Fruit fly (Drosophila melanogaster) whole organism, embryonic: ENCODE results near the gene Trs20.

Experiments
- Abd-B ChIP-seq: fragments of 200-800 bp; sonication (Bioruptor generic); optimal IDR thresholded peaks from 2 replicates; lab custom pipeline; 2018; ENCODE audit warnings: missing biosample characterization, mild to moderate bottlenecking, missing genetic modification characterization, moderate library complexity
- Blimp-1 ChIP-seq: fragments of 200-800 bp; sonication (Bioruptor generic); optimal IDR thresholded peaks from 3 replicates; lab custom pipeline; 2018; ENCODE audit warnings: missing biosample characterization, missing genetic modification characterization, mild to moderate bottlenecking, moderate library complexity, missing genetic modification reagents
- CG1024 ChIP-seq: fragments of 200-800 bp; sonication (Bioruptor generic); IDR thresholded peaks from 2 replicates; pipeline ENCODE4 v1.3.6; 2022; ENCODE audit warnings: missing biosample characterization, missing genetic modification characterization
- CG11247 ChIP-seq: fragments of 200-800 bp; sonication (Bioruptor generic); IDR thresholded peaks from 2 replicates; pipeline ENCODE4 v1.3.6; 2022; ENCODE audit warnings: missing biosample characterization, missing genetic modification characterization
- CG12219 ChIP-seq: fragments of 200-800 bp; sonication (Bioruptor generic); optimal IDR thresholded peaks from 3 replicates; lab custom pipeline; 2018; ENCODE audit warnings: missing biosample characterization, mild to moderate bottlenecking, missing genetic modification characterization
- CG13624 ChIP-seq: fragments of 200-800 bp; sonication (Bioruptor generic); optimal IDR thresholded peaks from 2 replicates; lab custom pipeline; 2016; ENCODE audit warnings: missing biosample characterization, missing genetic modification characterization
- CG14965 ChIP-seq: fragments of 200-800 bp; sonication (Bioruptor generic); optimal IDR thresholded peaks from 2 replicates; lab custom pipeline; 2016; ENCODE audit warnings: missing biosample characterization, missing genetic modification characterization, borderline replicate concordance
- CG15011 ChIP-seq: fragments of 200-800 bp; sonication (Bioruptor generic); optimal IDR thresholded peaks from 3 replicates; lab custom pipeline; 2018; ENCODE audit warnings: missing biosample characterization, mild to moderate bottlenecking, missing genetic modification characterization
- CG16815 ChIP-seq: fragments of 200-800 bp; sonication (Bioruptor generic); optimal IDR thresholded peaks from 3 replicates; lab custom pipeline; 2017; ENCODE audit warnings: missing biosample characterization, mild to moderate bottlenecking, missing genetic modification characterization
- CG18764 ChIP-seq: fragments of 200-800 bp; sonication (Bioruptor generic); optimal IDR thresholded peaks from 3 replicates; lab custom pipeline; 2016; ENCODE audit warnings: missing biosample characterization, missing genetic modification characterization
- CG2129 ChIP-seq: fragments of 200-800 bp; sonication (Bioruptor generic); IDR thresholded peaks from 2 replicates; pipeline ENCODE4 v1.3.6; 2022; ENCODE audit warnings: missing biosample characterization, missing genetic modification characterization; ENCODE audit not compliant: partially characterized antibody
- CG33557 ChIP-seq: fragments of 200-800 bp; sonication (Bioruptor generic); optimal IDR thresholded peaks from 2 replicates; lab custom pipeline; 2019; ENCODE audit warnings: missing biosample characterization, mild to moderate bottlenecking, missing genetic modification characterization, moderate library complexity
- CG34376 ChIP-seq: fragments of 200-800 bp; sonication (Bioruptor generic); optimal IDR thresholded peaks from 2 replicates; lab custom pipeline; 2018; ENCODE audit warnings: missing biosample characterization, mild to moderate bottlenecking, missing genetic modification characterization
- CG6791 ChIP-seq: fragments of 200-800 bp; sonication (Bioruptor generic); IDR thresholded peaks from 3 replicates; pipeline ENCODE4 v1.3.6; 2022; ENCODE audit warnings: missing biosample characterization, missing genetic modification characterization; ENCODE audit not compliant: partially characterized antibody
- CG6854 ChIP-seq: fragments of 200-800 bp; sonication (Bioruptor generic); optimal IDR thresholded peaks from 3 replicates; lab custom pipeline; 2017; ENCODE audit warnings: missing biosample characterization, mild to moderate bottlenecking, missing genetic modification characterization
- CG7271 ChIP-seq: fragments of 200-800 bp; sonication (Bioruptor generic); optimal IDR thresholded peaks from 2 replicates; lab custom pipeline; 2018; ENCODE audit warnings: missing biosample characterization, mild to moderate bottlenecking, missing genetic modification characterization, moderate library complexity
- CG7357 ChIP-seq: fragments of 200-800 bp; sonication (Bioruptor generic); IDR thresholded peaks from 3 replicates; pipeline ENCODE4 v1.3.6; 2022; ENCODE audit warnings: missing biosample characterization, missing genetic modification characterization
- CG9215 ChIP-seq: fragments of 200-800 bp; sonication (Bioruptor generic); IDR thresholded peaks from 2 replicates; pipeline ENCODE4 v1.3.6; 2022; ENCODE audit warnings: missing biosample characterization, missing genetic modification characterization
- CG9727 ChIP-seq: fragments of 200-800 bp; sonication (Bioruptor generic); optimal IDR thresholded peaks from 3 replicates; lab custom pipeline; 2017; ENCODE audit warnings: missing biosample characterization, mild to moderate bottlenecking, missing genetic modification characterization
- Dad ChIP-seq: fragments of 200-800 bp; sonication (Bioruptor generic); optimal IDR thresholded peaks from 3 replicates; lab custom pipeline; 2016; ENCODE audit warnings: missing biosample characterization, missing genetic modification characterization
- Eip74EF ChIP-seq, 2 experiments: fragments of 200-800 bp in 1 of 2; fragments of >200 bp in 1 of 2; sonication (Bioruptor generic) in 1 of 2; optimal IDR thresholded peaks; 2 replicates each; lab custom pipeline; 2017 to 2019; ENCODE audit warnings: missing biosample characterization in 2 of 2, missing genetic modification characterization in 2 of 2, mild to moderate bottlenecking in 1 of 2, moderate library complexity in 1 of 2
- Fer2 ChIP-seq: fragments of 200-800 bp; sonication (Bioruptor generic); optimal IDR thresholded peaks from 2 replicates; lab custom pipeline; 2018; ENCODE audit warnings: missing biosample characterization, mild to moderate bottlenecking, missing genetic modification characterization, moderate library complexity
- HLH3B ChIP-seq: fragments of 200-800 bp; sonication (Bioruptor generic); IDR thresholded peaks from 2 replicates; pipeline ENCODE4 v1.3.6; 2022; ENCODE audit warnings: missing biosample characterization, missing genetic modification characterization
- HmgD ChIP-seq: fragments of 200-800 bp; sonication (Bioruptor generic); optimal IDR thresholded peaks from 3 replicates; lab custom pipeline; 2016; ENCODE audit warnings: missing biosample characterization, missing genetic modification characterization
- NC2α ChIP-seq: fragments of 200-800 bp; sonication (Bioruptor generic); optimal IDR thresholded peaks from 2 replicates; lab custom pipeline; 2016; ENCODE audit warnings: missing biosample characterization, missing genetic modification characterization
- Nf-YA ChIP-seq: fragments of 200-800 bp; sonication (Bioruptor generic); IDR thresholded peaks from 2 replicates; pipeline ENCODE4 v1.3.6; 2022; ENCODE audit warnings: missing biosample characterization, missing genetic modification characterization
- Optix ChIP-seq: fragments of 200-800 bp; sonication (Bioruptor generic); IDR thresholded peaks from 3 replicates; pipeline ENCODE4 v1.3.6; 2022; ENCODE audit warnings: missing biosample characterization, missing genetic modification characterization
- Ravus ChIP-seq: fragments of 200-800 bp; sonication (Bioruptor generic); IDR thresholded peaks from 2 replicates; pipeline ENCODE4 v1.3.6; 2022; ENCODE audit warnings: missing biosample characterization, missing genetic modification characterization
- Side ChIP-seq: fragments of 200-800 bp; sonication (Bioruptor generic); optimal IDR thresholded peaks from 2 replicates; lab custom pipeline; 2016; ENCODE audit warnings: missing biosample characterization, missing genetic modification characterization
- ash1 ChIP-seq: fragments of 200-800 bp; sonication (Bioruptor generic); optimal IDR thresholded peaks from 2 replicates; lab custom pipeline; 2018; ENCODE audit warnings: missing biosample characterization, mild to moderate bottlenecking, missing genetic modification characterization
- bigmax ChIP-seq: fragments of 200-800 bp; sonication (Bioruptor generic); optimal IDR thresholded peaks from 2 replicates; lab custom pipeline; 2018; ENCODE audit warnings: missing biosample characterization, mild to moderate bottlenecking, missing genetic modification characterization
- br ChIP-seq: fragments of >200 bp; optimal IDR thresholded peaks from 2 replicates; lab custom pipeline; 2017
- btn ChIP-seq: fragments of 200-800 bp; sonication (Bioruptor generic); optimal IDR thresholded peaks from 2 replicates; lab custom pipeline; 2016; ENCODE audit warnings: missing biosample characterization, missing genetic modification characterization
- crp ChIP-seq, 2 experiments: fragments of 200-800 bp; sonication (Bioruptor generic); optimal IDR thresholded peaks; 2 replicates in 1 of 2; 3 replicates in 1 of 2; lab custom pipeline; 2017; ENCODE audit warnings: missing biosample characterization in 2 of 2, missing genetic modification characterization in 2 of 2, mild to moderate bottlenecking in 1 of 2, moderate library complexity in 1 of 2
- dan ChIP-seq: fragments of 200-800 bp; sonication (Bioruptor generic); IDR thresholded peaks from 2 replicates; pipeline ENCODE4 v1.3.6; 2022; ENCODE audit warnings: missing biosample characterization, missing genetic modification characterization
- dati ChIP-seq: fragments of 200-800 bp; sonication (Bioruptor generic); IDR thresholded peaks from 2 replicates; pipeline ENCODE4 v1.3.6; 2022; ENCODE audit warnings: missing biosample characterization, missing genetic modification characterization
- disco-r ChIP-seq: fragments of 200-800 bp; sonication (Bioruptor generic); optimal IDR thresholded peaks from 2 replicates; lab custom pipeline; 2016; ENCODE audit warnings: missing biosample characterization, missing genetic modification characterization
- fd3F ChIP-seq: fragments of 200-800 bp; sonication (Bioruptor generic); optimal IDR thresholded peaks from 2 replicates; lab custom pipeline; 2018; ENCODE audit warnings: missing biosample characterization, mild to moderate bottlenecking, missing genetic modification characterization, moderate library complexity
- hbn ChIP-seq: fragments of 200-800 bp; sonication (Bioruptor generic); IDR thresholded peaks from 2 replicates; pipeline ENCODE4 v1.3.6; 2022; ENCODE audit warnings: missing biosample characterization, missing genetic modification characterization; ENCODE audit not compliant: partially characterized antibody
- insv ChIP-seq, 2 experiments: fragments of 200-800 bp; sonication (Bioruptor generic); optimal IDR thresholded peaks; 3 replicates each; lab custom pipeline; 2016 to 2018; ENCODE audit warnings: missing biosample characterization in 2 of 2, missing genetic modification characterization in 2 of 2
- lab ChIP-seq: fragments of 200-800 bp; sonication (Bioruptor generic); optimal IDR thresholded peaks from 3 replicates; lab custom pipeline; 2017; ENCODE audit warnings: missing biosample characterization, missing genetic modification characterization, mild to moderate bottlenecking, moderate library complexity, missing genetic modification reagents
- lov ChIP-seq, 2 experiments: fragments of 200-800 bp in 1 of 2; fragments of >200 bp in 1 of 2; sonication (Bioruptor generic) in 1 of 2; IDR thresholded peaks in 1 of 2; optimal IDR thresholded peaks in 1 of 2; 2 replicates in 1 of 2; 3 replicates in 1 of 2; pipeline versions ENCODE4 v1.3.6 to Lab custom; 2017 to 2022; ENCODE audit warnings: missing biosample characterization in 1 of 2, missing genetic modification characterization in 1 of 2
- oc ChIP-seq: fragments of 200-800 bp; sonication (Bioruptor generic); optimal IDR thresholded peaks from 2 replicates; lab custom pipeline; 2018; ENCODE audit warnings: missing biosample characterization, mild to moderate bottlenecking, missing genetic modification characterization, moderate library complexity
- onecut ChIP-seq: fragments of 200-800 bp; sonication (Bioruptor generic); IDR thresholded peaks from 2 replicates; pipeline ENCODE4 v1.3.6; 2022; ENCODE audit warnings: missing biosample characterization, missing genetic modification characterization
- pros ChIP-seq: fragments of 200-800 bp; sonication (Bioruptor generic); optimal IDR thresholded peaks from 3 replicates; lab custom pipeline; 2019; ENCODE audit warnings: missing biosample characterization, mild to moderate bottlenecking, missing genetic modification characterization, moderate library complexity
- ranshi ChIP-seq: fragments of 200-800 bp; sonication (Bioruptor generic); IDR thresholded peaks from 2 replicates; pipeline ENCODE4 v1.3.6; 2022; ENCODE audit warnings: missing biosample characterization, missing genetic modification characterization
- sd ChIP-seq: fragments of 200-800 bp; sonication (Bioruptor generic); optimal IDR thresholded peaks from 3 replicates; lab custom pipeline; 2018; ENCODE audit warnings: missing biosample characterization, mild to moderate bottlenecking, missing genetic modification characterization, moderate library complexity
- stc ChIP-seq: fragments of 200-800 bp; sonication (Bioruptor generic); IDR thresholded peaks from 2 replicates; pipeline ENCODE4 v1.3.6; 2022; ENCODE audit warnings: missing biosample characterization, missing genetic modification characterization
- wdn ChIP-seq: fragments of 200-800 bp; sonication (Bioruptor generic); IDR thresholded peaks from 2 replicates; pipeline ENCODE4 v1.3.6; 2022; ENCODE audit warnings: missing biosample characterization, missing genetic modification characterization

Trs20 gene

DNA sequence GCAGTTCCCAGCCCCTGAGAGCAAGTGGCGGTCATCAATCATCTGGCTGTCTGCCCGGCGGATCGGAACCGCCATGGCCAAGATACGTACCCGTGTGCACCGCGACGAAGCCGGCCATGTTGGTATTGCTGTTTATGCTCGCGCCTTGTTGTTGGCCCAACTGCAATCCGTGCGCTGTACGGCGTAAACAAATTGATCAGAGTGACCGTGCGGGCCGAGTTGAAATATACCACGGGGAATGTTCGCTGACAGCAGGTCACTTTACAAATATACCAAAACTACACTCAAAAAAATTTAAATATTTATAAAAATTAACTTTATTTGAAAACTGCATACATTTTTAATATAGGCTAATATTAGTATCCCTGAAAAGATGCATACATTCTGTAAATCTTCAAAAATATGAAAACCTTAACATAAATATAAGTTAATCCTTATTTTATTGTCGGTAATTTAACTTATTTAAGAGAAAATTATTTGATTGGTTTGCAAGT, 44.1 kb downstream of the Trs20 start, which contains the start of gene Tasp1 (continued):
- TF ChIP-seq ranshi (GFP tag; lab: Robert Waterston, UW) (0 out of 2 replicates have a peak, but pooled peaks have one; percentile 64), onecut (GFP tag; lab: Robert Waterston, UW) (peak; percentile 54), CG7357 (GFP tag; lab: Robert Waterston, UW) (0 out of 3 replicates have a peak, but pooled peaks have one; percentile 35), HLH3B (GFP tag; lab: Robert Waterston, UW) (peak; percentile 74), CG9727 (GFP tag; lab: Kevin White, UChicago) (peak; percentile 66), lov (optimal IDR thresholded peaks at IDR 0.05; lab: Kevin White, UChicago) (no peak), lov (GFP tag; IDR thresholded peaks at IDR 0.05; lab: Robert Waterston, UW) (no peak), dati (GFP tag; lab: Robert Waterston, UW) (no peak), pros (GFP tag; lab: Kevin White, UChicago) (no peak), HmgD (GFP tag; lab: Kevin White, UChicago) (no peak), CG18764 (peak; percentile 27), CG7271 (tag; lab: Kevin White, UChicago) (peak; percentile 39), CG6854 (GFP tag; lab: Kevin White, UChicago) (no peak), CG1024 (peak; percentile 60), insv (GFP tag; optimal IDR thresholded peaks at IDR 0.05; lab: Kevin White, UChicago) (no peak), CG2129 (GFP tag; lab: Robert Waterston, UW) (no peak), Eip74EF (GFP tag; optimal IDR thresholded peaks at IDR 0.05; lab: Kevin White, UChicago) (no peak), br (no peak), CG14965 (GFP tag; lab: Kevin White, UChicago) (no peak), Fer2 (peak; percentile 10), CG16815 (GFP tag; lab: Kevin White, UChicago) (peak; percentile 5), Abd-B (GFP tag; lab: Kevin White, UChicago) (no peak), CG13624 (GFP tag; lab: Kevin White, UChicago) (no peak), CG6791 (GFP tag; lab: Robert Waterston, UW) (no peak; the same call in 2 of the 3 replicates), dan (GFP tag; lab: Robert Waterston, UW) (no peak), CG15011 (no peak), hbn (GFP tag; lab: Robert Waterston, UW) (peak; percentile 23; the same call in 1 of the 2 replicates), stc (peak; percentile 67), Dad (GFP tag; lab: Kevin White, UChicago) (no peak), CG11247 (peak; percentile 57; the same call in 1 of the 2 replicates), Blimp-1 (no peak), Nf-YA (peak; percentile 39; the same call in 1 of the 2 replicates), wdn (GFP tag; lab: Robert Waterston, UW) (0 out of 2 replicates have a peak, but pooled peaks have one; percentile 9), CG34376 (GFP tag; lab: Kevin White, UChicago) (no peak), fd3F (GFP tag; lab: Kevin White, UChicago) (peak; percentile 49), Optix (GFP tag; lab: Robert Waterston, UW) (no peak), CG9215 (GFP tag; lab: Robert Waterston, UW) (no peak), btn (GFP tag; lab: Kevin White, UChicago) (no peak), CG33557 (GFP tag; lab: Kevin White, UChicago) (peak; percentile 18), sd (tag; lab: Kevin White, UChicago) (peak; percentile 86), lab (peak; percentile 76), Ravus (no peak), CG12219 (GFP tag; lab: Kevin White, UChicago) (no peak), oc (tag; lab: Kevin White, UChicago) (no peak), NC2α (no peak), bigmax (no peak), crp (GFP tag; optimal IDR thresholded peaks at IDR 0.05; lab: Kevin White, UChicago) (no peak), ash1 (no peak), disco-r (no peak), Side (GFP tag; lab: Kevin White, UChicago) (peak; percentile 22)
